Worm (Caenorhabditis elegans) whole organism, L1 larva: ENCODE measurements around the gene F46F5.14.

ENCODE experiments used
- dpl-1 ChIP-seq, 3 experiments: fragments of 150-350 bp in 2 of 3; sonication (generic microtip) in 1 of 3; optimal IDR thresholded peaks; 2 replicates each; lab custom pipeline; 2014 to 2017; ENCODE audit warnings: missing biosample characterization in 3 of 3, missing genetic modification characterization in 3 of 3, missing genetic modification reagents in 3 of 3
- efl-1 ChIP-seq, 4 experiments: fragments of 150-350 bp; optimal IDR thresholded peaks in 3 of 4; peaks in 1 of 4; 1 replicate in 1 of 4; 2 replicates in 3 of 4; lab custom pipeline; 2014; ENCODE audit warnings: missing biosample characterization in 2 of 4, missing genetic modification characterization in 2 of 4, missing genetic modification reagents in 2 of 4
- mep-1 ChIP-seq: fragments of 150-350 bp; optimal IDR thresholded peaks from 2 replicates; lab custom pipeline; 2014; ENCODE audit warnings: missing biosample characterization, missing genetic modification characterization
- nhr-76 ChIP-seq: sonication (generic microtip); optimal IDR thresholded peaks from 2 replicates; lab custom pipeline; 2017; ENCODE audit warnings: missing biosample characterization, missing genetic modification characterization
- nhr-77 ChIP-seq: fragments of 150-350 bp; optimal IDR thresholded peaks from 2 replicates; lab custom pipeline; 2014; ENCODE audit warnings: missing biosample characterization, missing genetic modification characterization
- snpc-4 ChIP-seq: fragments of 150-350 bp; optimal IDR thresholded peaks from 2 replicates; lab custom pipeline; 2014; ENCODE audit warnings: missing biosample characterization, missing genetic modification characterization
- tbx-2 ChIP-seq: sonication (generic microtip); optimal IDR thresholded peaks from 2 replicates; lab custom pipeline; 2016; ENCODE audit warnings: missing genetic modification characterization, missing compliant biosample characterization
- unc-62 ChIP-seq: fragments of 150-350 bp; optimal IDR thresholded peaks from 2 replicates; lab custom pipeline; 2014; ENCODE audit warnings: missing biosample characterization, missing genetic modification reagents, missing genetic modification characterization
- unc-86 ChIP-seq: sonication (generic microtip); optimal IDR thresholded peaks from 2 replicates; lab custom pipeline; 2016; ENCODE audit warnings: missing genetic modification characterization, missing compliant biosample characterization
- ztf-4 ChIP-seq: fragments of 150-350 bp; optimal IDR thresholded peaks from 2 replicates; lab custom pipeline; 2014; ENCODE audit warnings: missing biosample characterization, missing genetic modification characterization

DNA sequence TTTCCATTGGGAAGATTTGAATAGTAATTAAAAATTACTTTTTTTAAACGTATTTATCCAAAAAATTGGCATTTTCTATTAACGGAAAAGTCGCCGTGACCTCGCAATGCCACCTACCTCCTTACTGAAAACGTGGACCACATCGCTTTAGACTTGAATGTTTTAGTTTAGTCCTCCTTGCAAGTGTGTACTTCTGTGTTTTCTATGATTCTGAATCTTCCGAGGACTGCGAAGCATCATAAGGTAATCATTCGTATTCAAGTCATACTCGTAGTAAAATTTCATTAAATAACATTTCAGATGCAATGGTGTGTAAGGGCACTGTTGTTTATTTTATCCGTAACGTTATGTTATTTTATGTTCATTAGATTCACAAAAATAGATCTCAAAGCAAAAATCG, 8.7 kb downstream of the F46F5.14 start, which contains the start of gene F46F5.11:
- TF ChIP-seq dpl-1 (GFP tag; optimal IDR thresholded peaks at IDR 0.05; lab: Kevin White, UChicago) (no peak), snpc-4 (no peak), mep-1 (tag; lab: Kevin White, UChicago) (no peak), efl-1 (optimal IDR thresholded peaks at IDR 0.05; lab: Kevin White, UChicago) (no peak), efl-1 (GFP tag; optimal IDR thresholded peaks at IDR 0.05 in 1 of 2; lab: Kevin White, UChicago) (no peak), unc-86 (tag; lab: Kevin White, UChicago) (no peak), nhr-77 (tag; lab: Kevin White, UChicago) (no peak), tbx-2 (tag; lab: Kevin White, UChicago) (no peak), ztf-4 (tag; lab: Kevin White, UChicago) (no peak), nhr-76 (tag; lab: Kevin White, UChicago) (no peak), unc-62 (GFP tag; lab: Kevin White, UChicago) (no peak)
